Worm (Caenorhabditis elegans) whole organism, L1 larva: Measurements from ENCODE around the gene clc-32.
A peak's percentile ranks its signal among the peaks of the same experiment; 100 is the strongest.

Experiments
- C04F5.9 ChIP-seq: sonication (generic microtip); optimal IDR thresholded peaks from 2 replicates; lab custom pipeline; 2016; ENCODE audit warnings: missing genetic modification characterization, missing compliant biosample characterization
- F16B12.6 ChIP-seq: fragments of 150-350 bp; optimal IDR thresholded peaks from 2 replicates; lab custom pipeline; 2014; ENCODE audit warnings: missing biosample characterization, missing genetic modification characterization
- alr-1 ChIP-seq: fragments of 200-800 bp; sonication (Bioruptor generic); optimal IDR thresholded peaks from 2 replicates; lab custom pipeline; 2018; ENCODE audit warnings: borderline replicate concordance, mild to moderate bottlenecking, missing genetic modification characterization, missing compliant biosample characterization
- ama-1 ChIP-seq: fragments of 150-350 bp; optimal IDR thresholded peaks from 2 replicates; lab custom pipeline; 2014
- blmp-1 ChIP-seq: fragments of 150-350 bp; optimal IDR thresholded peaks from 2 replicates; lab custom pipeline; 2014; ENCODE audit warnings: missing biosample characterization, missing genetic modification characterization
- dpl-1 ChIP-seq, 3 experiments: fragments of 150-350 bp in 2 of 3; sonication (generic microtip) in 1 of 3; optimal IDR thresholded peaks; 2 replicates each; lab custom pipeline; 2014 to 2017; ENCODE audit warnings: missing biosample characterization in 3 of 3, missing genetic modification characterization in 3 of 3, missing genetic modification reagents in 3 of 3
- dsc-1 ChIP-seq: sonication (generic microtip); optimal IDR thresholded peaks from 2 replicates; lab custom pipeline; 2016; ENCODE audit warnings: mild to moderate bottlenecking, missing genetic modification characterization, missing compliant biosample characterization
- efl-1 ChIP-seq, 4 experiments: fragments of 150-350 bp; optimal IDR thresholded peaks in 3 of 4; peaks in 1 of 4; 1 replicate in 1 of 4; 2 replicates in 3 of 4; lab custom pipeline; 2014; ENCODE audit warnings: missing biosample characterization in 2 of 4, missing genetic modification characterization in 2 of 4, missing genetic modification reagents in 2 of 4
- egl-27 ChIP-seq, 2 experiments: fragments of 150-350 bp in 1 of 2; sonication (generic microtip); optimal IDR thresholded peaks; 3 replicates each; lab custom pipeline; 2017 to 2018; ENCODE audit warnings: missing biosample characterization in 2 of 2, missing genetic modification characterization in 2 of 2, missing genetic modification reagents in 2 of 2
- elt-2 ChIP-seq: sonication (generic microtip); optimal IDR thresholded peaks from 2 replicates; lab custom pipeline; 2016; ENCODE audit warnings: missing genetic modification characterization, mild to moderate bottlenecking, inconsistent platforms, missing compliant biosample characterization, missing genetic modification reagents
- ets-5 ChIP-seq: fragments of 200-800 bp; sonication (Bioruptor generic); IDR thresholded peaks from 2 replicates; pipeline ENCODE4 v1.3.6; 2022; ENCODE audit warnings: missing genetic modification characterization, missing compliant biosample characterization
- fkh-8 ChIP-seq: sonication (generic microtip); optimal IDR thresholded peaks from 2 replicates; lab custom pipeline; 2016; ENCODE audit warnings: mild to moderate bottlenecking, missing genetic modification characterization, missing compliant biosample characterization
- hlh-4 ChIP-seq: sonication (generic microtip); optimal IDR thresholded peaks from 2 replicates; lab custom pipeline; 2016; ENCODE audit warnings: mild to moderate bottlenecking, missing genetic modification characterization, missing compliant biosample characterization
- hpl-2 ChIP-seq: fragments of 150-350 bp; optimal IDR thresholded peaks from 2 replicates; lab custom pipeline; 2014; ENCODE audit warnings: missing biosample characterization, missing genetic modification reagents, missing genetic modification characterization
- isw-1 ChIP-seq: fragments of 200-800 bp; sonication (Bioruptor generic); IDR thresholded peaks from 2 replicates; pipeline ENCODE4 v1.3.6; 2022; ENCODE audit warnings: missing genetic modification characterization, missing compliant biosample characterization
- lir-3 ChIP-seq: sonication (generic microtip); optimal IDR thresholded peaks from 2 replicates; lab custom pipeline; 2016; ENCODE audit warnings: mild to moderate bottlenecking, missing genetic modification characterization, moderate library complexity, missing compliant biosample characterization; ENCODE audit not compliant: poor library complexity
- mep-1 ChIP-seq: fragments of 150-350 bp; optimal IDR thresholded peaks from 2 replicates; lab custom pipeline; 2014; ENCODE audit warnings: missing biosample characterization, missing genetic modification characterization
- nhr-20 ChIP-seq: sonication (generic microtip); optimal IDR thresholded peaks from 2 replicates; lab custom pipeline; 2016; ENCODE audit warnings: mild to moderate bottlenecking, missing genetic modification characterization, missing compliant biosample characterization
- nhr-237 ChIP-seq: fragments of 150-350 bp; optimal IDR thresholded peaks from 2 replicates; lab custom pipeline; 2014; ENCODE audit warnings: missing biosample characterization, missing genetic modification characterization
- nhr-28 ChIP-seq: fragments of 150-350 bp; optimal IDR thresholded peaks from 2 replicates; lab custom pipeline; 2014; ENCODE audit warnings: missing biosample characterization, missing genetic modification characterization
- nhr-47 ChIP-seq: sonication (generic microtip); optimal IDR thresholded peaks from 2 replicates; lab custom pipeline; 2016; ENCODE audit warnings: mild to moderate bottlenecking, missing genetic modification characterization, moderate library complexity, missing compliant biosample characterization
- nhr-71 ChIP-seq: sonication (generic microtip); optimal IDR thresholded peaks from 2 replicates; lab custom pipeline; 2016; ENCODE audit warnings: mild to moderate bottlenecking, missing genetic modification characterization, moderate library complexity, missing compliant biosample characterization
- nhr-77 ChIP-seq: fragments of 150-350 bp; optimal IDR thresholded peaks from 2 replicates; lab custom pipeline; 2014; ENCODE audit warnings: missing biosample characterization, missing genetic modification characterization
- nhr-85 ChIP-seq: sonication (generic microtip); peaks from one replicate; lab custom pipeline; 2016; ENCODE audit warnings: missing genetic modification characterization, inconsistent platforms, missing compliant biosample characterization
- pqm-1 ChIP-seq: sonication (generic microtip); optimal IDR thresholded peaks from 3 replicates; lab custom pipeline; 2017; ENCODE audit warnings: missing biosample characterization, missing genetic modification characterization
- rnt-1 ChIP-seq: sonication (generic microtip); optimal IDR thresholded peaks from 2 replicates; lab custom pipeline; 2016; ENCODE audit warnings: mild to moderate bottlenecking, missing genetic modification characterization, moderate library complexity, missing compliant biosample characterization
- skn-1 ChIP-seq: fragments of 150-350 bp; optimal IDR thresholded peaks from 2 replicates; lab custom pipeline; 2014; ENCODE audit warnings: missing biosample characterization, missing genetic modification characterization
- snpc-4 ChIP-seq: fragments of 150-350 bp; optimal IDR thresholded peaks from 2 replicates; lab custom pipeline; 2014; ENCODE audit warnings: missing biosample characterization, missing genetic modification characterization
- sox-4 ChIP-seq: sonication (generic microtip); optimal IDR thresholded peaks from 2 replicates; lab custom pipeline; 2016; ENCODE audit warnings: missing genetic modification characterization, missing compliant biosample characterization
- swsn-7 ChIP-seq: sonication (generic microtip); optimal IDR thresholded peaks from 2 replicates; lab custom pipeline; 2016; ENCODE audit warnings: missing genetic modification characterization, missing compliant biosample characterization
- unc-30 ChIP-seq: sonication (generic microtip); optimal IDR thresholded peaks from 2 replicates; lab custom pipeline; 2017; ENCODE audit warnings: missing biosample characterization, missing genetic modification characterization
- unc-62 ChIP-seq: fragments of 150-350 bp; optimal IDR thresholded peaks from 2 replicates; lab custom pipeline; 2014; ENCODE audit warnings: missing biosample characterization, missing genetic modification reagents, missing genetic modification characterization
- unc-86 ChIP-seq: sonication (generic microtip); optimal IDR thresholded peaks from 2 replicates; lab custom pipeline; 2016; ENCODE audit warnings: missing genetic modification characterization, missing compliant biosample characterization
- unc-98 ChIP-seq: fragments of 200-800 bp; sonication (Bioruptor generic); IDR thresholded peaks from 2 replicates; pipeline ENCODE4 v1.3.6; 2022; ENCODE audit warnings: missing genetic modification characterization, missing compliant biosample characterization
- ztf-11 ChIP-seq, 2 experiments: sonication (generic microtip); optimal IDR thresholded peaks; 2 replicates each; lab custom pipeline; 2016 to 2017; ENCODE audit warnings: missing genetic modification characterization in 2 of 2, missing biosample characterization in 1 of 2, missing compliant biosample characterization in 1 of 2

Gene clc-32

DNA sequence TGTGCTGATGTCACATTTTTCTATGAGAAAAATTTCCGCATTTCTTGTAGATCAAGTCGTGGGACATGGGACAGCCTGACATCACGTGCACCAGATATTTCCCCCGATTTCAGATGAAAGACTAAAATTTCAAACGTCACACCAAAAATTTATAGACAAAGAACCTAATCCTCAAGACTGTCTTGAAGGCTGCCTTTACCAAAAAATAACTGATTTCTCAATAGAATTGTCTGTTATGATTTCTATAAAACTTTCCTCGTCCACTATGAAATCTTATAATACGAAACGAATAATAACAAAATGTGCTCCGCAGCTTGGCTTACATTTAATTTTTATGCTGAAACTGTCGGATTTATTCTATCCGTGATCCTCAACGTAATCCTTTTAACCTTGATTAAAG lies 39.4 kb upstream of the clc-32 start, which contains the start of gene str-106:
Gene str-106, plus strand, starts transcription at position 301 of the 400 bp plus-strand sequence.
- TF ChIP-seq mep-1 (tag; lab: Kevin White, UChicago), result no peak
- no peak for TF ChIP-seq nhr-71
- no peak for TF ChIP-seq blmp-1
- no peak for TF ChIP-seq dpl-1 (GFP tag; optimal IDR thresholded peaks at IDR 0.05; lab: Kevin White, UChicago)
- no peak for TF ChIP-seq dsc-1 (tag; lab: Kevin White, UChicago)
- no peak for TF ChIP-seq hlh-4 (tag; lab: Kevin White, UChicago)
- TF ChIP-seq, all 84 proteins: peak for 0

DNA sequence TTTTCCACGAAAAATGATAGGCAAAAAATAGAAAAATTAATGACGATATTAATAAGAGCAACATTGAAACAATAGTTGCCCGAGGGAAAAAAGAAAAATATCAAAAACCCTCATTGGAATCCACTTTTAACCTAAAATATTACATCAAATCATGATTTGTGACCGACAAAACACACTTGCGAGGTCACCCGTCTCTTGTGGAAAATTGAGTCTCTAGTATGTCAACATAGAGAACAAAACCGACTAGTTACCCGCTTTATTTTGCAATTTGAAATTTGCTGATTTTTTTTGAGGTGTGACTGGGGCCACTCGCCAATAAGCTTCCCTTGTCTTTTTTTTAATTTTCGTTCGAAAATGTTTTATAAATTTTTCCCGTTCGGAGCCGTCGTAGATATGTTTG lies 34.8 kb upstream of the clc-32 start, which contains the start of gene cyp-33D1:
Gene cyp-33D1, minus strand, starts transcription at position 101 of the 400 bp plus-strand sequence.
- TF ChIP-seq nhr-20 (tag; lab: Kevin White, UChicago) (no peak), blmp-1 (no peak), skn-1 (tag; lab: Kevin White, UChicago) (no peak), ama-1 (lab: Kevin White, UChicago) (no peak), nhr-71 (no peak), alr-1 (tag; lab: Kevin White, UChicago) (no peak)
- TF ChIP-seq, all 84 proteins: peak for 0

DNA sequence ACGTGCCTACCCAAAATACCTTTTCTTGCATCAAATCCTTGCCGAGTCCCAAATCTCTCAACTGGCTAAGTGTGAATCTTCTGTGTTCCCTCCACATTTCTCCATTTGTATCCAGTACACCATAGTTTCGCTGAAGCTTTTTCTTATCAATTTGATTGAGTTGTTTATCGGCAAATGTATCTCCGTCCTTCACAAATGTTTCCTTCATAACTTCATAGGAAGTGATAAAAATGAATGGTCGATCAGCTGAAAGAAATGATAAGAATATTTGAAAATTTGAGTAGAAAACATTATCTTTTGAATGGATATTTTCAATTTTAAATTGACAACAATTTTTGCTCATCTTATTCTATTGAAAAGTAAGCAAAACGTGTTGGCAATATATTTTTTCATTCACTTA lies 34.3 kb upstream of the clc-32 start:
- peak; percentile 79 for TF ChIP-seq elt-2 (tag; lab: Kevin White, UChicago)
- no peak for TF ChIP-seq unc-62 (GFP tag; lab: Kevin White, UChicago)
- TF ChIP-seq pqm-1 (tag; lab: Kevin White, UChicago), result peak; percentile 74

DNA sequence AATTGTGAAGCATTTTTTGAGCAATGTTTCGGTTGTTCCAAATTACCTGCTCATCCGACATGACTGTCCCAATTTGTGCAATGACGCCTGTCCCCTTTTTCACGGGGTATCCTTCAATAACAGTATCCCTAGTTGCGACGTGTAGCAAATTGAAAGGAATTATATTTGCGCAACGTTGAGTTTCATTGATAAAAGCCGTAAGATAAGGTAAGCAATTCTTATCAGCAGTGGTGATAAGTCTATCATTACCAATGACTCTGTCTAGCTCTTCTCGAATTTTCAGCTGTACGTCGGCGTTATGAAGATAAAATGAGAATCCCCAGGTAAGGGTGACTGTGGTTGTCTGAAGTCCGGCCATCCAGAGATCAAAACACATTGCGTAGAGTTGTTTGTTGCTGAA lies 33.1 kb upstream of the clc-32 start:
- no peak for TF ChIP-seq unc-30 (tag; lab: Kevin White, UChicago)
- TF ChIP-seq F16B12.6, result no peak
- TF ChIP-seq sox-4 (tag; lab: Kevin White, UChicago), result no peak
- peak; percentile 14 for TF ChIP-seq nhr-85
- TF ChIP-seq egl-27 (tag; optimal IDR thresholded peaks at IDR 0.05; lab: Kevin White, UChicago), result no peak
- TF ChIP-seq swsn-7 (tag; lab: Kevin White, UChicago), result no peak
- TF ChIP-seq pqm-1 (tag; lab: Kevin White, UChicago), result peak; percentile 16
- no peak for TF ChIP-seq nhr-47
- TF ChIP-seq unc-86 (tag; lab: Kevin White, UChicago), result no peak
- no peak for TF ChIP-seq nhr-237 (tag; lab: Kevin White, UChicago)
- TF ChIP-seq efl-1 (optimal IDR thresholded peaks at IDR 0.05; lab: Kevin White, UChicago), result no peak
- no peak for TF ChIP-seq efl-1 (GFP tag; optimal IDR thresholded peaks at IDR 0.05 in 1 of 2; lab: Kevin White, UChicago)
- TF ChIP-seq lir-3 (tag; lab: Kevin White, UChicago), result no peak
- TF ChIP-seq skn-1 (tag; lab: Kevin White, UChicago), result no peak
- TF ChIP-seq ets-5 (GFP tag; lab: Robert Waterston, UW), result no peak
- no peak for TF ChIP-seq unc-98 (GFP tag; lab: Robert Waterston, UW)
- TF ChIP-seq elt-2 (tag; lab: Kevin White, UChicago), result peak; percentile 57
- TF ChIP-seq rnt-1 (tag; lab: Kevin White, UChicago), result no peak
- TF ChIP-seq C04F5.9 (tag; lab: Kevin White, UChicago), result no peak
- no peak for TF ChIP-seq snpc-4 (tag; lab: Kevin White, UChicago)
- no peak for TF ChIP-seq ama-1 (lab: Kevin White, UChicago)
- TF ChIP-seq nhr-77 (tag; lab: Kevin White, UChicago), result no peak
- TF ChIP-seq dsc-1 (tag; lab: Kevin White, UChicago), result no peak
- TF ChIP-seq ztf-11 (tag; optimal IDR thresholded peaks at IDR 0.05; lab: Kevin White, UChicago), result no peak
- no peak for TF ChIP-seq isw-1 (GFP tag; lab: Robert Waterston, UW)

DNA sequence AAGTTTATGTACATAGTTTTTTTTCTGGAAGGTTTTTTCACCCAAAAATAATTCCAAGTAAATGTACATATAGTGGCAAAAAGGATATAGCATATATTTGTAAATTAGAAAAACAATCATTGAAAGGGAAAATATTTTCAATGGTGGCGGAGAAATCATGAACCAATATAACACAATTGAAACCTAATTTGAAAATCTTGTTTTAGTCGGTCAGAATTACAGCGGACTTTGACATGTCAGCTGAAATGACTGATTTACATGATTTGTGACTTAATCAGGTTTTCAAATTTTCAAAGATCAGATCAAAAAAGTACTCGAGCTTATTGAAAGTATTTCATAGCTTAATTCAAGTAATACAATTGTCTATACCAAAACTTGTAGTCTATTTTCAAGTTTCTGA lies 30.8 kb upstream of the clc-32 start, which contains the start of gene K05D4.9:
Gene K05D4.9, minus strand, starts transcription at position 101 of the 400 bp plus-strand sequence.
- no peak for TF ChIP-seq mep-1 (tag; lab: Kevin White, UChicago)
- peak; percentile 18 for TF ChIP-seq fkh-8 (tag; lab: Kevin White, UChicago)
- TF ChIP-seq nhr-28 (tag; lab: Kevin White, UChicago), result no peak
- no peak for TF ChIP-seq F16B12.6
- TF ChIP-seq hlh-4 (tag; lab: Kevin White, UChicago), result no peak
- no peak for TF ChIP-seq hpl-2 (GFP tag; lab: Kevin White, UChicago)
